Fruit fly (Drosophila melanogaster) whole organism, wandering third instar larva: ENCODE measurements around the gene Charon.

ENCODE experiments used
- Abd-B ChIP-seq: fragments of >200 bp; optimal IDR thresholded peaks from 2 replicates; lab custom pipeline; 2017; ENCODE audit warnings: missing biosample characterization, missing genetic modification characterization
- CG32264 ChIP-seq: fragments of 200-800 bp; sonication (Bioruptor generic); optimal IDR thresholded peaks from 2 replicates; lab custom pipeline; 2016; ENCODE audit warnings: missing biosample characterization, missing genetic modification characterization
- CG9705 ChIP-seq: fragments of 200-800 bp; sonication (Bioruptor generic); optimal IDR thresholded peaks from 2 replicates; lab custom pipeline; 2018; ENCODE audit warnings: missing biosample characterization, mild to moderate bottlenecking, missing genetic modification characterization
- CrebA ChIP-seq: fragments of 200-800 bp; sonication (Bioruptor generic); optimal IDR thresholded peaks from 2 replicates; lab custom pipeline; 2016; ENCODE audit warnings: missing biosample characterization, mild to moderate bottlenecking, missing genetic modification characterization, borderline replicate concordance
- Dfd ChIP-seq: fragments of >200 bp; optimal IDR thresholded peaks from 2 replicates; lab custom pipeline; 2017; ENCODE audit warnings: missing biosample characterization, missing genetic modification characterization
- Dif ChIP-seq: fragments of 200-275, 200-300 bp; sonication (Bioruptor generic); optimal IDR thresholded peaks from 2 replicates; lab custom pipeline; 2018; ENCODE audit warnings: missing biosample characterization, missing genetic modification characterization; ENCODE audit not compliant: partially characterized antibody
- GATAd ChIP-seq: sonication (Bioruptor generic); optimal IDR thresholded peaks from 2 replicates; lab custom pipeline; 2016; ENCODE audit warnings: missing biosample characterization, missing genetic modification characterization
- HLH106 ChIP-seq: fragments of 200-800 bp; optimal IDR thresholded peaks from 3 replicates; lab custom pipeline; 2019; ENCODE audit warnings: missing biosample characterization, mild to moderate bottlenecking, missing genetic modification characterization, moderate library complexity
- Hnf4 ChIP-seq: fragments of 200-800 bp; sonication (Bioruptor generic); optimal IDR thresholded peaks from 2 replicates; lab custom pipeline; 2016; ENCODE audit warnings: missing biosample characterization, mild to moderate bottlenecking, missing genetic modification characterization
- Hr78 ChIP-seq: fragments of >200 bp; optimal IDR thresholded peaks from 2 replicates; lab custom pipeline; 2017; ENCODE audit warnings: missing biosample characterization, missing genetic modification characterization
- Hr83 ChIP-seq: fragments of 200-300 bp; sonication (Bioruptor generic); optimal IDR thresholded peaks from 2 replicates; lab custom pipeline; 2016; ENCODE audit warnings: missing biosample characterization, mild to moderate bottlenecking, missing genetic modification characterization, moderate library complexity; ENCODE audit not compliant: poor library complexity, severe bottlenecking
- Jra ChIP-seq: sonication (Bioruptor generic); optimal IDR thresholded peaks from 2 replicates; lab custom pipeline; 2016; ENCODE audit warnings: missing biosample characterization, missing genetic modification characterization
- Mio ChIP-seq: sonication (Bioruptor generic); optimal IDR thresholded peaks from 2 replicates; lab custom pipeline; 2016; ENCODE audit warnings: missing biosample characterization, missing genetic modification characterization
- Myc ChIP-seq: fragments of >200 bp; optimal IDR thresholded peaks from 2 replicates; lab custom pipeline; 2017
- N ChIP-seq: fragments of >200 bp; optimal IDR thresholded peaks from 2 replicates; lab custom pipeline; 2018; ENCODE audit warnings: missing biosample characterization, missing external identifiers, missing genetic modification characterization
- OdsH ChIP-seq: fragments of 200-800 bp; sonication (Bioruptor generic); optimal IDR thresholded peaks from 2 replicates; lab custom pipeline; 2016; ENCODE audit warnings: missing biosample characterization, mild to moderate bottlenecking, missing genetic modification characterization
- Rel ChIP-seq, 2 experiments: fragments of 200-800 bp; sonication (Bioruptor generic) in 1 of 2; optimal IDR thresholded peaks; 2 replicates in 1 of 2; 3 replicates in 1 of 2; lab custom pipeline; 2016 to 2019; ENCODE audit warnings: mild to moderate bottlenecking in 2 of 2, missing biosample characterization in 2 of 2, missing genetic modification characterization in 2 of 2, moderate library complexity in 1 of 2
- Sp1 ChIP-seq: fragments of 200-800 bp; sonication (Bioruptor generic); optimal IDR thresholded peaks from 3 replicates; lab custom pipeline; 2019; ENCODE audit warnings: missing biosample characterization, mild to moderate bottlenecking, missing genetic modification characterization, moderate library complexity
- Vsx2 ChIP-seq: fragments of 200-300, 225-300 bp; sonication (Bioruptor generic); optimal IDR thresholded peaks from 2 replicates; lab custom pipeline; 2018; ENCODE audit warnings: missing biosample characterization, missing genetic modification characterization; ENCODE audit not compliant: partially characterized antibody
- br ChIP-seq: fragments of 200-800 bp; sonication (Bioruptor generic); optimal IDR thresholded peaks from 2 replicates; lab custom pipeline; 2016; ENCODE audit warnings: missing biosample characterization, missing genetic modification characterization
- brk ChIP-seq: fragments of 200-800 bp; sonication (Bioruptor generic); optimal IDR thresholded peaks from 2 replicates; lab custom pipeline; 2016; ENCODE audit warnings: missing biosample characterization, mild to moderate bottlenecking, missing genetic modification characterization
- dl ChIP-seq, 2 experiments: fragments of 175-275, 200-275 bp in 1 of 2; fragments of 200-275 bp in 1 of 2; sonication (Bioruptor generic); optimal IDR thresholded peaks; lab custom pipeline; 2018; ENCODE audit warnings: mild to moderate bottlenecking in 2 of 2, missing biosample characterization in 2 of 2, missing genetic modification characterization in 2 of 2, moderate library complexity in 2 of 2; ENCODE audit not compliant: partially characterized antibody in 2 of 2, insufficient read depth in 1 of 2
- dmrt93B ChIP-seq: fragments of 200-800 bp; sonication (Bioruptor generic); optimal IDR thresholded peaks from 2 replicates; lab custom pipeline; 2018; ENCODE audit warnings: missing biosample characterization, mild to moderate bottlenecking, missing genetic modification characterization
- dsf ChIP-seq: sonication (Bioruptor generic); optimal IDR thresholded peaks from 2 replicates; lab custom pipeline; 2016; ENCODE audit warnings: missing biosample characterization, missing genetic modification characterization, borderline replicate concordance
- ey ChIP-seq: fragments of 200-800 bp; sonication (Bioruptor generic); optimal IDR thresholded peaks from 2 replicates; lab custom pipeline; 2016; ENCODE audit warnings: missing biosample characterization, missing genetic modification characterization
- foxo ChIP-seq, 2 experiments: fragments of 200-800 bp; sonication (Bioruptor generic); optimal IDR thresholded peaks; 2 replicates in 1 of 2; 3 replicates in 1 of 2; lab custom pipeline; 2016 to 2017; ENCODE audit warnings: missing biosample characterization in 2 of 2, missing genetic modification characterization in 2 of 2
- fru ChIP-seq: fragments of 200-800 bp; sonication (Bioruptor generic); optimal IDR thresholded peaks from 3 replicates; lab custom pipeline; 2016; ENCODE audit warnings: missing biosample characterization, mild to moderate bottlenecking, missing genetic modification characterization
- h ChIP-seq: fragments of 200-800 bp; sonication (Bioruptor generic); optimal IDR thresholded peaks from 3 replicates; lab custom pipeline; 2016; ENCODE audit warnings: missing biosample characterization, mild to moderate bottlenecking, missing genetic modification characterization
- jim ChIP-seq: fragments of 175-275, 200-325 bp; sonication (Bioruptor generic); optimal IDR thresholded peaks from 2 replicates; lab custom pipeline; 2016; ENCODE audit warnings: missing biosample characterization, mild to moderate bottlenecking, missing genetic modification characterization
- lola ChIP-seq: fragments of >200 bp; optimal IDR thresholded peaks from 2 replicates; lab custom pipeline; 2017; ENCODE audit warnings: missing biosample characterization, missing genetic modification characterization
- pan ChIP-seq: fragments of >200 bp; optimal IDR thresholded peaks from 2 replicates; lab custom pipeline; 2017
- psq ChIP-seq: fragments of 200-800 bp; sonication (Bioruptor generic); optimal IDR thresholded peaks from 3 replicates; lab custom pipeline; 2017; ENCODE audit warnings: missing biosample characterization, mild to moderate bottlenecking, missing genetic modification characterization, moderate library complexity
- rgr ChIP-seq: fragments of 200-800 bp; sonication (Bioruptor generic); optimal IDR thresholded peaks from 3 replicates; lab custom pipeline; 2016; ENCODE audit warnings: missing biosample characterization, mild to moderate bottlenecking, missing genetic modification characterization
- sage ChIP-seq: fragments of 200-800 bp; sonication (Bioruptor generic); optimal IDR thresholded peaks from 2 replicates; lab custom pipeline; 2016; ENCODE audit warnings: missing biosample characterization, mild to moderate bottlenecking, missing genetic modification characterization
- sv ChIP-seq: fragments of 200-800 bp; sonication (Bioruptor generic); optimal IDR thresholded peaks from 3 replicates; lab custom pipeline; 2016; ENCODE audit warnings: missing biosample characterization, missing genetic modification characterization
- tai ChIP-seq: sonication (Bioruptor generic); optimal IDR thresholded peaks from 2 replicates; lab custom pipeline; 2016; ENCODE audit warnings: missing biosample characterization, missing genetic modification characterization
- usp ChIP-seq: fragments of >200 bp; optimal IDR thresholded peaks from 2 replicates; lab custom pipeline; 2017; ENCODE audit warnings: missing biosample characterization, missing genetic modification characterization
- woc ChIP-seq: sonication (Bioruptor generic); optimal IDR thresholded peaks from 2 replicates; lab custom pipeline; 2016; ENCODE audit warnings: missing biosample characterization, mild to moderate bottlenecking, missing genetic modification characterization

The Charon gene

dm6 chr2L:1123078-1123818, 49.4 kb downstream of the Charon start:
- no peak for TF ChIP-seq Hnf4
- no peak for TF ChIP-seq jim
- TF ChIP-seq pan (lab: Kevin White, UChicago) = no peak
- no peak for TF ChIP-seq sage (GFP tag; lab: Kevin White, UChicago)
- no peak for TF ChIP-seq lola
- no peak for TF ChIP-seq Myc (lab: Kevin White, UChicago)
- TF ChIP-seq N (GFP tag; lab: Kevin White, UChicago) = no peak
- no peak for TF ChIP-seq Mio (GFP tag; lab: Kevin White, UChicago)

- no peak for TF ChIP-seq Dif (GFP tag; lab: Kevin White, UChicago)
- TF ChIP-seq Myc (lab: Kevin White, UChicago) = no peak
- no peak for TF ChIP-seq Rel (GFP tag; optimal IDR thresholded peaks at IDR 0.05; lab: Kevin White, UChicago)
- peak; percentile 75 for TF ChIP-seq Rel (tag; optimal IDR thresholded peaks at IDR 0.05; lab: Kevin White, UChicago)
Measured at dm6 chr2L:1122711-1122960, 50.0 kb downstream of the Charon start.

dm6 chr2L:1121942-1122710, 50.5 kb downstream of the Charon start:
- peak; percentile 30 for TF ChIP-seq br (GFP tag; lab: Kevin White, UChicago)
- TF ChIP-seq psq = no peak
- peak; percentile 37 for TF ChIP-seq fru
- peak; percentile 44 for TF ChIP-seq OdsH
- no peak for TF ChIP-seq dmrt93B
- no peak for TF ChIP-seq Abd-B (GFP tag; lab: Kevin White, UChicago)
- TF ChIP-seq h (GFP tag; lab: Kevin White, UChicago) = peak; percentile 58
- no peak for TF ChIP-seq Hnf4
- TF ChIP-seq CG9705 (GFP tag; lab: Kevin White, UChicago) = no peak
- TF ChIP-seq Rel (GFP tag; optimal IDR thresholded peaks at IDR 0.05; lab: Kevin White, UChicago) = no peak
- no peak for TF ChIP-seq Rel (tag; optimal IDR thresholded peaks at IDR 0.05; lab: Kevin White, UChicago)
- TF ChIP-seq Hr83 (GFP tag; lab: Kevin White, UChicago) = peak; percentile 91
- TF ChIP-seq Hr78 (GFP tag; lab: Kevin White, UChicago) = no peak
- TF ChIP-seq tai (GFP tag; lab: Kevin White, UChicago) = no peak
- TF ChIP-seq N (GFP tag; lab: Kevin White, UChicago) = no peak
- no peak for TF ChIP-seq jim
- peak; percentile 37 for TF ChIP-seq Jra
- TF ChIP-seq GATAd (GFP tag; lab: Kevin White, UChicago) = no peak
- TF ChIP-seq usp (GFP tag; lab: Kevin White, UChicago) = no peak
- no peak for TF ChIP-seq Mio (GFP tag; lab: Kevin White, UChicago)
- TF ChIP-seq dl (GFP tag; optimal IDR thresholded peaks at IDR 0.05; lab: Kevin White, UChicago; ENCODE audit: insufficient read depth in 1 of 2, partially characterized antibody in 2 of 2) = no peak
- no peak for TF ChIP-seq CG32264 (GFP tag; lab: Kevin White, UChicago)
- TF ChIP-seq CrebA (GFP tag; lab: Kevin White, UChicago) = no peak
- no peak for TF ChIP-seq Sp1 (GFP tag; lab: Kevin White, UChicago)
- no peak for TF ChIP-seq lola
- no peak for TF ChIP-seq sv (GFP tag; lab: Kevin White, UChicago)
- TF ChIP-seq sage (GFP tag; lab: Kevin White, UChicago) = no peak
- no peak for TF ChIP-seq dsf (GFP tag; lab: Kevin White, UChicago)
- no peak for TF ChIP-seq brk (GFP tag; lab: Kevin White, UChicago)
- no peak for TF ChIP-seq Dfd (GFP tag; lab: Kevin White, UChicago)
- peak in 1 of 2 experiments; percentile 23 for TF ChIP-seq foxo (GFP tag; optimal IDR thresholded peaks at IDR 0.05; lab: Kevin White, UChicago)
- TF ChIP-seq Vsx2 (GFP tag; lab: Kevin White, UChicago) = no peak
- TF ChIP-seq Myc (lab: Kevin White, UChicago) = no peak
- TF ChIP-seq rgr (GFP tag; lab: Kevin White, UChicago) = peak; percentile 39
- no peak for TF ChIP-seq ey (GFP tag; lab: Kevin White, UChicago)
- TF ChIP-seq pan (lab: Kevin White, UChicago) = no peak
- TF ChIP-seq HLH106 (tag; lab: Kevin White, UChicago) = no peak
- no peak for TF ChIP-seq Dif (GFP tag; lab: Kevin White, UChicago)
- TF ChIP-seq woc (GFP tag; lab: Kevin White, UChicago) = no peak
- TF ChIP-seq, all 38 proteins: peak for 8
